Fruit fly (Drosophila melanogaster): Measurements from ENCODE around the gene Odj.
"Not testable (repeated sequence)": the region's sequence is repeated elsewhere in the genome, so short reads cannot be mapped to it uniquely, and the experiment has no call there.

The Odj gene

DNA sequence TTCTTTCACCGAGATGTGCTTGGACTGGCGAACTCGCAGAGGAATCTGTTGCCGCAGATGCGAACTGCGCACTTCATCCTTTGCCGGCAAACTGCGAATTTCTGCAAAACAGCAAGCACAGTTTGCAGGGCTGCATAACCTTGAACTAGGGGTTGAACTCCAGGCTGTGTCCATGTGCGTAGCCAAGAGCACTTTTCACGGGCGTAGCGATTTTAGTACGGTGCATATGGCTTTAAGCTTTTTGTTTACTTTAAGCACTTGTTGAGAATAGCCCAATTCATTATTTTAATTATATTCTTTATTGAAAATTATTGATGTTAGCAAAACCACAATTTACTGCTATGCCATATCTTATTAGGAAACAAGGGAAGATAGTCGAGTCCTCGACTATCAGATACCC lies 7.8 kb downstream of the Odj start, which contains the start of gene CG17803:
CG17803 (minus strand) TSS at position 249 of the 400 bp plus-strand sequence.
- TF ChIP-seq noc (tag; optimal IDR thresholded peaks at IDR 0.05): no peak

DNA sequence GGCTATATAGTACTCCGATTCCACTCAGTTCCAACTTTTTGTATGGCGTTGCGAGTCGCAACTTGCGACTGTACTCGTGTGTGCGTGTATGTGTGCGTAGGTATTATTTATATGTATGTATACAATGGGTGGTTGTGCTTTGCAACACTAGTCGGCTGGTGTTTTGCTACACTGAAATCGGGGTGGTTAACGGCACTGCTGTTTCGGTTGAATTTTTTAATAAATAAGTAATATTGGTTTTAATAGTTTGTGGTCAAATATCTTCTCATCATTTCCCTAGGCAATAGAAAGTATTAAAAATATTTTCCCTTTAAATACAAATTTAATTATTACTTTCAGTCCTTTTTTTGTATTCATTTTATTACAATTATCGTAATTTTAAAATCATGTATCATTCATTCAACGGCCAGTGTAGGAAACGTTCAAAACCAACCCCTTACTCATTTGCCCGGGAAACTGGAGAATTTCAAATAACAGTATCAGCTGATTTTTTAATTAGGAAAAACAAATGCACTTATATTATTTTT lies 10.7 kb downstream of the Odj start, which contains the start of gene CG7379:
CG7379 (minus strand) TSS at position 94 of the 527 bp plus-strand sequence.
- TF ChIP-seq noc (tag; optimal IDR thresholded peaks at IDR 0.05): peak; percentile 85

DNA sequence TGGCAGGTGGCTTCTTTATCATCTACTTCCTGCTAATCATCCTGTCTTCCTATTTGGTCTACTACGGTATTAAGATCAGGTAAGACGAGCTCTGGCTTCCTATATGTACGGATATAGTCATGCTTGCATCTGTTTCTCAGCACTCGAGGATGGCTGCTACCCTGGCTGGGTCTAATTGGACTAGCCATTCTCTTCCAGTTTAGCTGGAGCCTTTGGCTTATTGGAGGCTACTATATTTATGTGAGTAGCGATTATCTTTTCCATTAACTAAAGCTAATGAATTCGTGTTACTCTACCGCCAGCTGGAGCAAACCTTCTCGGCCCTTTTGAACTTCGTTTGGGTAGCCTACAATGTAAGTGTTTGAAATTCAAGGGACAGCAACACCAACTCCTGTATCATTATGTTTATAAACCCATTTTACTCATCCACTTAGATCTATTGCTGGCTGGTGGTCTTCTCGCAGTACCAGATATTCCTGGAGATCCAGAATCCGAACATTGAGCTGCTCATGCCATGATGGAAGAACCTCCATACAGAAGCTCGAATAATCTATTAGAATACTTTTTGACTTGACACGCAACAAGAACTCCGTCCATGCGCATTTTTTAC lies 13.4 kb downstream of the Odj start:
- TF ChIP-seq noc (tag; optimal IDR thresholded peaks at IDR 0.05): no peak

DNA sequence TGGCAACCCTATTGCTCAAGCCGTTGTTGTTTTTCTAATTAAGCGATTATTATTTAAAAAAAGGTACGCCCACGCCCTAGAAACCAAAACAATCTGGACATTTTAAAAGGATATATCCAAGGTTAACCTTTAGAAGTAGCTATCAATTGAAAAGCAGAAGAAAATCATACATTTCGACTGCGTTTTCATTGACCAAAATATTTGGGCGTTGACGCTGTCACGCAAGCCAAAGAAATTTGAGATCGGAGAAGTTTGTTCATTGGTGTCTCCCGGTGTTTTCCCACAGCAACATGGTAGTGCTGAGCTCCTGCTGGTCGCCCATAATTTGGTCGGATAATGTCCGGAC lies 14.0 kb downstream of the Odj start, which contains the start of gene pasi1:
pasi1 (plus strand) TSS at position 1 of the 346 bp plus-strand sequence.
- no peak for TF ChIP-seq noc (tag; optimal IDR thresholded peaks at IDR 0.05)

DNA sequence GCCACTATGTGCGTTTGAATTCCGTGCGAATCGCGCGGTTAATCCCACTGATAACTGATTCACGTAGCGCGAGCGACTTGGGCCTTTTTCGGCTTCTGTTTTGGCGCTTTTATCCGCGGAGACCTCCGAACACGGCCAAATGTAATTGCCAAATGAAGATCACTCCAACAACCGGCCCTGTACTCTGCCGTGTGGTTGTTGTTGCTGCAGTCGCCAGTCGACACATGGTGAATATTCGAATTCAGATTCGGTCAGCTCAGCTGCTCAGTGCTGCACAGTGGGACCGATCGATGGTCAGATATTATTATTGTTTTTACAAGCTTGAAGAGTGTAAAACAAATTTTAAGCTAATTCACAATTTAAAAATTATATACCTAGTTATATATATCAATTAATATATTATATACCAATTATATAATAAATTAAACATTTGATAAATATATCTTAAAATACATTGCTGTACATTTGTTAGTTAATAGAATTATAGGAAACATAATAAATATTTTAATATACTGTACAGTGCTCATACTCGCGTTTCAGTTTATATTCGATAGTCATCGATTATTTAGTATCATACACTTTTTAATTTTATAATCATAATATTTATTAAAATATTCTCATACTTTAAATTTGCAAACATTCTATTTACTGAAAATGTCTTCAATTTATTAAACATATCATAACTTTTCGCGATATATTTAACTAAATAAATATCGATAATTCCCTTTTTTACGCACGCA lies 14.5 kb downstream of the Odj start, which contains the start of gene CG43102:
CG43102 (minus strand) TSS at position 156 of the 740 bp plus-strand sequence.
- peak; percentile 21 for TF ChIP-seq noc (tag; optimal IDR thresholded peaks at IDR 0.05)

DNA sequence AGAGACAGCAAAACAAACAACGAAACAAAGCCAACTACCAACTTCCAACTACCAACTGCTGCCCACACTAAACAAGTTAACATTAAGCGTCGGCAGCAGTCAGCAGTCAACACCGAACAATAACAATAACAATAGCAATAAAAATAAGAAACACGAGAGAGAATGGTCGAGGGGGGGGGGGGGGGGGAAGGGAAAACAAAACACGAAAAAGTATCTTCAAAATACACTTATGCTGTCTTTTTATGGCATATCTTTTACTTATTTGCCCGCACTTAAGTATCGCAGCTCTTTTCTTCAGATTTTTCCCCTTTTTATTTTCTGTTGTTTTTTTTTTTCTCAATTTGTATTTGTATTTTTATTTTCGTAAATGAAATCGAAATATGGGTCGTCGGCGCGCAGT lies 15.7 kb downstream of the Odj start:
- no peak for TF ChIP-seq noc (tag; optimal IDR thresholded peaks at IDR 0.05)

DNA sequence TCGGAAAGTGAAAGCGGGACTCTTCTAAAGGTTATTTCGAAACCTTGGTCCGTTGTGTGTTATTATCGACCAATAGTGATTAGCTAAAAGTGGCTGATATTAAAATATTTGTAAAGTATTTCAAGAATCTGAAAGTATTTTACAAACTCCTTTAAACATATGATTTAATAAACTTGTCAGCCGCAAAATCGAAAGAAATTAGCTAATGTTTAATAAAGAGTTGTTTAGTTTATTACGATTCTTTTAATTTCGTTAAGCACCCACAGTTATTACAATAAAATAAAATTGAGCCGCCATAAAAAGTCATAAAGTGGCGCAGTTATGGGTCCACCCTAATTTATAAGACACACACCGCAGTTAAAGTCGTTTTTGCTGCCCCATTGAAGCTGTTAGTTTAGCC lies 19.1 kb downstream of the Odj start:
- TF ChIP-seq noc (tag; optimal IDR thresholded peaks at IDR 0.05): no peak

DNA sequence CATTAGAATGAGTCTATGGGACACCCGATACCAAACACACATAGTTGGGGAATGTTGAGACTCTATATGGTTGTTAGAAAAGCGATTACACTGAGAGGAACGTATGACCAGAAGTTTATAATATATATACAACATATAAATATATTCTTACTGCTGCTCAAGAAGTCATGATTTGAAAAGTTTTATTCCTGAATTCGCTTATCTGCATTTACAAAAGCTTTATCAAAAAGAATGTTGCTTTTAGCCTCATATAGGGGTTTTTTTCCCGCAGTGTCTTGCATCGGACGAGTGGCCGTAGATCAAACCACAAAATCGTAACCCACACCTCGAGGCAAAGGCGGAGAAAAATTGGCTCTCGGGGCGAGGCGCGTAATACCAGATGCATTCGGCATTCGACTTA lies 21.2 kb downstream of the Odj start:
- TF ChIP-seq noc (tag; optimal IDR thresholded peaks at IDR 0.05): no peak

DNA sequence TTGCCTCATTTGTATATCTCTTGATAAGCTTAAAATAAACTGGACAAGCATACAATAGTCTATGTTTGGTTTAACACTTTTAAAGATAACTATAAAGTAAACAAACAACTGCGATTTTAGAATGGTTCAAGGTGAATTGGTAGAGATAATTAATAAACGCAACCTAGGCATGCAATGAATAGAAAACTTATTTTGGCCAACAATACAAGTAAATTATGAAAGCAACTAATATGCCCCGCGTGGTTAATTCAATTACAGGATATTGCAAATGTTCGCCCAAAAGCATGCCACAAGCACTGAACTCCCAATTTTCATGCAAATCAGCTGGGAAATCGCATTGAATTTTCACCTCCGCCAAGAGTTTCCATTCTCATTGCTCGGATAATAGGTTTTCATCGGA lies 24.8 kb downstream of the Odj start:
- no peak for TF ChIP-seq noc (tag; optimal IDR thresholded peaks at IDR 0.05)

DNA sequence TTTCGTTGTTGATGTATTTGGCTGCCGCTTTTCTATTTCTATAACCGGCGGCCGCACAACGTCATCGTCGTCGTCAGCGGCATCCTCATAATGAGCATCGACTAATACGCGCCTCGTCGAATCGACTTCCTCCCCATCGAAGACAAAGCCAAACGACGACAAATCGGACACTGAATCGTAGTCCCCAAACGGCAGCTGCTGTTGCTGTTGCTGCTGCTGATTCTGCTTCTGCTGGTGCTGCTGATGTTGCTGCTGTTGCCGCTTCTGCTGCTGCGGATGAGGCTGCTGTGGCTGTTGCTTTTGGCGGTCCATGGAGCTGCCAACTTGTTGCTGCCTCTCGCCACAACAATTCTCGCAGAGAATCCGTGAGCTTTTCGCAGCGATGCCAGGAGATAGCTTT lies 25.9 kb downstream of the Odj start:
- TF ChIP-seq noc (tag; optimal IDR thresholded peaks at IDR 0.05): no peak

DNA sequence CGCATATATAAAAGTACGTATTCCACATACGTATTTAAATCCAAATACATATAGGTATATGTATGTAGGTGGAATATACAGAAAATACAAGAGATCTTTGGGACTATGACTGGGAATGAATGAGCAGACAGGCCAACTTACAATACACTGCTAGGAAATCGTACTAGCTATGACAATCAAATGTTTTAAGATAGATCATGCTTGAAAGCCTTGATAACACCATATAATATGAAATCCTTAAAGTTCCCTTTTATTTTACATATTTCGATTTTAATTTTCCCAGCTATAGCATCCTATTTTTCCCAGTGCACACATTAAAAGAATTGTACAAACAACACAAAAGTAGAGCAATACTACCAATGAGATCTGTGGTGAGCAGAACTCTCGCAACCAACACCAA lies 27.7 kb downstream of the Odj start:
- peak; percentile 73 for TF ChIP-seq noc (tag; optimal IDR thresholded peaks at IDR 0.05)

DNA sequence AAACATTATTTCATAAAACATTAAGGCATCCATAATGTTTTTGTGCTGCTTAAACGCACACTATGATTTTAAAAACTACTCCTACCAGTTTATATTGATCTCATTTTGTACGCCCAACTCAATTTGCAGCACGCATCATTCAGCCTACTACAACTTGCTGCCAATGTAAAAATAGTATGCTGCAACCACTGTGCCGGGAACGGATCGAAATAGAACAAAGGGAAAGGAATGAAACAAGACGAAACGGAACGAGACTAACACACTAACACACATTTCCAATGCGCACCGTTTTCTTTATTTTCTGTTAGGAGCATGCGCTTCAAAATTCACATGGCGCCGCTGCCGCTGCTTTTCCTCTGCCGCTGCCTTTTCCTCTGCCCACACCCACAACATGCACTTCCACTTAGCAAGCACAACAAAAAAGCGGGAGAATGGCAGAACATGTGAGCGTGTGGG lies 32.0 kb downstream of the Odj start:
- no peak for TF ChIP-seq noc (tag; optimal IDR thresholded peaks at IDR 0.05)

DNA sequence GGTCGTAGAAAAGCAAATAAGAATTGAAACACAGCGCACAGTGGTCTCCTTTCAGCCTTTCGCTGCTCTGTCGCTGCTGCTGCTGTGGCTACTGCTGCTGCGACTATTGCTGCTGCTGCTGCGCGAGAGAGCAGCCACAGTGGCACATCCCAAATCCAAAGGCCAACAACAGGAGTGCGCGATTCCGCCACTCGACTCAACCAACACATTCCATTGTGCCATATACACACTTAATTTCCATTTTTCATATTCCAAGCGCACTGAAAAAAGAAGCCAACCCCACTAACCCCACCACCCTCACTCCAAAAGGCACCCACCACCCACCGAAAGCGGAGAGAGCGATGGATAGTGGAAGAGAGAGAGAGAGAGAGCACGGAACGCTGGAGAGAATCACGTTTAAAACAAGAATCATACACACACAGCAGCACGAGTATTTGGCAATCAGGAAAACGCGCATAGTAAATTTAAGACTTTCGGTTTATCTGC lies 32.9 kb downstream of the Odj start:
- no peak for TF ChIP-seq noc (tag; optimal IDR thresholded peaks at IDR 0.05)

DNA sequence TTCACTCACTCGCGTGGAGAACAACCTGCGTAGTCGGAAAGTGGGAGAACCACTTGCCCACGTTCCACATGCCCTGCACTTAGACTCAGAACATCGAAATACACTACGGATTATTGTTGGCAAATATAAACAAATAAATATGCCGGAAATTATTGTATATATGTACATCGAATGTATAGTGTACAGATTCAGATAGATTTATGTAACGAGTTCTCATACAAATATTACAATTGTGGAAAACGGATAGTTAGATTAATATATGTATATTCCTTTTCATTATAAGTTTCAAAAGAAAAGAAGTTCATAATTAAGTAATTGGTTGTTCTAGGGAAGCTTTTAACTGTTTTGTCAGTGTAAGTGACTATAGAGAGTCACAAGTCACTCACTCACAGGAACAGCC lies 34.5 kb downstream of the Odj start:
- TF ChIP-seq noc (tag; optimal IDR thresholded peaks at IDR 0.05): no peak

DNA sequence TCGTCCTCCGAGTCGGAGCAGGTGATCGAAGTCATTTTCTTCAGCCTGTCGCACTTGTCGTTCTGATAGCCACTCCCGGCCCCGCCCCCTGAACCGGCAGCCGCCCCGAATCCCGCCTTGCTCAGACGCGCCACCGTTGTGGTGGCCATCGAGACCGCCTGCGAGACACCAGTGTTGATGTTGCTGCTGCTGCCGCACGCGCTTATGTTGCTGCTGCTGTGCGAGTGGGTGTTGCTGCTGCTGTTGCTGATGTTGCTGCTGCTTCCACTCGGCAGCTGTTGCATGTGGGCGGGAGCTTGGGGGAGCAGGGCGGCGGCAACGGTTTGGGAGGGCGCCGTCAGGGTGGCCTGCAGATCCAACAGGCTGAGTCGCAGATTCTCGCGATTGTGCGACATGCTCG lies 35.1 kb downstream of the Odj start:
- no peak for TF ChIP-seq noc (tag; optimal IDR thresholded peaks at IDR 0.05)

DNA sequence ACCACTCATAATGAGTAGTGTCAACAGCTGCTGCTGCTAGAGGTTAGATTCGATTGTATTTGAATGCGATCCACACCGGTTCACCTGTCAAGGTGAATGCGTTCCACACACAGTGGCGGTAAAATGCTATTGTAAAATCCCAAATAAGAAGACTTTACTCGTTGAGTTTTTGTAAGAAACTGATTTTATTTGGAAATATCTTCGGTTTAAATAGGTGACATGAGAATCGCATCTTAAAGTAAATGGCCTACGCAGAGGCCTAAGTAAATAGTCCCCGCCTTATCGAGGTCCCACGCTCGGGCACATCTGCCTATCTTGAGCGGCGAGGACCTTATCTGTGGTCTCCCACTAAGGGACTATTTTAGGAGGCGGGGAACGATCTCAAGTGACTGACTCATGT lies 45.9 kb downstream of the Odj start, which contains the start of gene TyrR:
TyrR (minus strand) TSS at position 101 of the 400 bp plus-strand sequence.
- TF ChIP-seq noc (tag; optimal IDR thresholded peaks at IDR 0.05): not testable (repeated sequence)

DNA sequence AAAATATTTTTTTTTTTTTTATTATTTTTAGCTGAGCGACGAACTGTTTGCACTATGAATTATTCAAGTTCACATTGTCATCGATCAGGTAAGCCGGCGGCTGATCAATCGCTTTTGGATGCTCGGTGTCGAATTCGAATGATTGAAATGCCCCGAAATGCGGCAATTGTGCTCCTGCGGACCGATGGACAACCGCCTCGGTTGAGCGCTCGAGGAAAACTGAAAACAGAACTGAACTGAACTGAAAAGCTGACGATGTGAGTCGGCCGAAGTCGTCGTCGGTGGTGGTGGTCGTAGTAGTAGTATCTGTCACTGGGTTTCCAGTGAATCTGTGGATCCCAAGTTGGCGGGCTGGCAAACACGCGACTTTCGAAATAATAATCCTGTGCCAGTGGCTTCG lies 46.8 kb downstream of the Odj start:
- TF ChIP-seq noc (tag; optimal IDR thresholded peaks at IDR 0.05): no peak

Measured in whole organism, larva.